Worm (Caenorhabditis elegans): ENCODE results near the gene col-141.

DNA sequence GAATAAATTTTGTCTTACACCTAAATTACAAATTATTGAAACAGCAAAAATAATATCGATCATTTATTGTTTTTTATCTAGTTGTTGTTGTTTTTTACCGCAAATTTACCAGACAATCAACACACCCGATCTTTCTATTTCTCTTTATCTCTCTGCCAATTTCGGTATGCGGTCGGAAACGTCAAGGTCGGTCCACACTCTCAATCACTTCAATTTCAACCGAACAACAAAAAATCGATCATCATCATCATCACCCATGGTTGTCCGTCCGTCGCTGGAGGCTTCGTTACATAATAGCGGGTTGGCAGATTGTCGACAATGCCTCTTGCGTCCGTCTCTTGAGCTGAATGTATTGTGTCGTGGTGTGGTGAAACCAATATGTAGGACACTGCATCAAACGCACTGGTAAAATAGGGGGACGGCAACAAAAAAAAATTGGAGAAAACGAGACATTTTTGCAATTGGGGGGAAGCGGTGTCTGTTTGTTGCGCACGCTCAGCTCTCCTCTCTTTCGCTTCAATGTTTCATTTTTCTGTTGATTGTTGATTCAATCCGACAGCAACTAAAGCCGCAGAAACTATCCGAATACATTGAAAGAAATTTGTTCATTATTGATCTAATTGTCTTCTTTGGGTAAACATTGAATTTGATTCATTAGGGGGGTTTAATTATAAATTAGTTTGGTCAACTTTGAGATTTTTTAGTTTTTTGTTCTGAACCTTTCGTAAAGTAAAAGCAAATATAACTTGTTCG lies 47.4 kb downstream of the col-141 start:
- TF ChIP-seq pha-4 (tag; optimal IDR thresholded peaks at IDR 0.05): no peak
- TF ChIP-seq nhr-90 (tag; optimal IDR thresholded peaks at IDR 0.05): no peak
- TF ChIP-seq snpc-3.4 (tag; optimal IDR thresholded peaks at IDR 0.05): no peak
- no peak for TF ChIP-seq mes-4 (tag; optimal IDR thresholded peaks at IDR 0.05)
- TF ChIP-seq rec-8 (tag; optimal IDR thresholded peaks at IDR 0.05): no peak
- TF ChIP-seq him-1 (tag; optimal IDR thresholded peaks at IDR 0.05): no peak
- no peak for TF ChIP-seq F37B4.10 (GFP tag; IDR thresholded peaks at IDR 0.05)
